Fruit fly (Drosophila melanogaster): ENCODE data around the gene CG3528.

Gene CG3528

dm6 chr2L:2467722-2468372, 50.0 kb downstream of the CG3528 start (continued):
- no peak for TF ChIP-seq pb (GFP tag; optimal IDR thresholded peaks at IDR 0.05)
- TF ChIP-seq Bdp1 (GFP tag; optimal IDR thresholded peaks at IDR 0.05): no peak
- TF ChIP-seq h (optimal IDR thresholded peaks at IDR 0.05): no peak
- no peak for TF ChIP-seq CG15601 (tag; optimal IDR thresholded peaks at IDR 0.05)
- TF ChIP-seq gfzf (GFP tag; optimal IDR thresholded peaks at IDR 0.05): no peak

All from whole organism, embryonic.